Fruit fly (Drosophila melanogaster): ENCODE data around the gene Graf.
A peak's percentile ranks its signal among the peaks of the same experiment; 100 is the strongest.

Graf gene

DNA sequence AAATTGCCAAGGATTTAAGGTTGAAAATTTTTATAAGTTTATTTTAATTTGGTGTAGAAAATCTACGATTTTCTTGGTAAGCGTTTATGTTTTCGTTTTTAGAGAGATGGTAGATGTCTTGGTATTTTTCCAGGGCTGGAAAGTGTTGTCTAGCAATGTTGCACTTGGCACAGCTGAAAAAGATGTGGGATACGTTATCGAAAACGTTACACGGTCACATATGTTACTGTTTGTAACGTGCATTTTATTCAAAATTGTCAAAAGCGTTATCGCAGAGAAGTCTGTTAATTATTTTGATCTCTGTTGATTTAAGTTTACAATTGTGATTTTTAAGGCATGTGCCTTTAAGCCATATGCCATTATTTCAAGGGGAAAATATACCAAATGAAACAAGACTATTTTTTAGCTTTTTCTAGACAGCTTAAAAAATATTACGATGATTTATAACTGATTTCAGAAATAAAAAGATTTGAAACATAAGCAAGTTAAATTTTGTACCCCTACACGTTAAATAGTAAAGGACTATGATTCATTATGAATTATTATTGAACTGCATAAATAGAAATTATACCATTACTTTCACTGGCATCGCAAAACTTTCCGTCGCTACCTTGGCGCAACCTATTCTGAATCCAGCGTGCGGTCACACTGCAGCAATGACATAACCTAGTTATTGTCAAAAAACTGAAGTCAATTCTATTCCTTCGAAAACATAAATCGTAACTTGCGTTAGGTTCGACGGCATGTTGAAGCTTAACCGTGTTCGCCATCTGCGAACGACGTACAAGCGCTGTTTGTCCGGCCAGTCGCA, 25.1 kb upstream of the Graf start, which contains the start of the genes Paf-AHalpha and mRpS30 (continued):
- TF ChIP-seq CG18476 (GFP tag; optimal IDR thresholded peaks at IDR 0.05) (no peak), Doc2 (GFP tag; IDR thresholded peaks at IDR 0.05) (no peak), pfk (GFP tag; optimal IDR thresholded peaks at IDR 0.05) (no peak), Blimp-1 (GFP tag; optimal IDR thresholded peaks at IDR 0.05) (no peak), sens-2 (GFP tag; IDR thresholded peaks at IDR 0.05) (no peak), her (GFP tag; optimal IDR thresholded peaks at IDR 0.05) (no peak), CG13624 (GFP tag; optimal IDR thresholded peaks at IDR 0.05) (no peak), crp (GFP tag; optimal IDR thresholded peaks at IDR 0.05) (peak in 1 of 2 experiments; percentile 78), wdn (GFP tag; IDR thresholded peaks at IDR 0.05) (no peak), pzg (GFP tag; optimal IDR thresholded peaks at IDR 0.05) (peak; percentile 58), CG7987 (GFP tag; optimal IDR thresholded peaks at IDR 0.05) (no peak), CG15011 (GFP tag; optimal IDR thresholded peaks at IDR 0.05) (no peak), CG10543 (GFP tag; optimal IDR thresholded peaks at IDR 0.05) (no peak), CG13424 (tag; optimal IDR thresholded peaks at IDR 0.05) (no peak), lilli (GFP tag; optimal IDR thresholded peaks at IDR 0.05) (peak; percentile 38), ERR (GFP tag; optimal IDR thresholded peaks at IDR 0.05) (no peak), Dad (GFP tag; optimal IDR thresholded peaks at IDR 0.05) (no peak), al (GFP tag; IDR thresholded peaks at IDR 0.05) (no peak), zen2 (GFP tag; IDR thresholded peaks at IDR 0.05; ENCODE audit: partially characterized antibody) (no peak), nau (GFP tag; optimal IDR thresholded peaks at IDR 0.05) (no peak), CG7556 (GFP tag; optimal IDR thresholded peaks at IDR 0.05) (no peak), CG18599 (GFP tag; optimal IDR thresholded peaks at IDR 0.05) (no peak), Xbp1 (GFP tag; optimal IDR thresholded peaks at IDR 0.05) (no peak), YL-1 (GFP tag; optimal IDR thresholded peaks at IDR 0.05) (peak; percentile 52), CG2116 (GFP tag; optimal IDR thresholded peaks at IDR 0.05) (peak; percentile 98), Myb (GFP tag; optimal IDR thresholded peaks at IDR 0.05) (peak; percentile 94), ttk (GFP tag; IDR thresholded peaks at IDR 0.05) (no peak), CrebB (tag; optimal IDR thresholded peaks at IDR 0.05) (no peak), ind (GFP tag; optimal IDR thresholded peaks at IDR 0.05) (no peak), bowl (GFP tag; IDR thresholded peaks at IDR 0.05) (no peak), Awh (GFP tag; IDR thresholded peaks at IDR 0.05) (no peak), odd (GFP tag; optimal IDR thresholded peaks at IDR 0.05) (no peak), schlank (tag; optimal IDR thresholded peaks at IDR 0.05) (no peak), Bteb2 (GFP tag; optimal IDR thresholded peaks at IDR 0.05) (no peak), trh (GFP tag; optimal IDR thresholded peaks at IDR 0.05) (no peak), CG14050 (GFP tag; IDR thresholded peaks at IDR 0.05) (no peak), CG12769 (tag; optimal IDR thresholded peaks at IDR 0.05) (no peak), Hr3 (GFP tag; optimal IDR thresholded peaks at IDR 0.05) (no peak), run (tag; optimal IDR thresholded peaks at IDR 0.05) (no peak), Sox102F (GFP tag; optimal IDR thresholded peaks at IDR 0.05) (no peak), HLH54F (GFP tag; optimal IDR thresholded peaks at IDR 0.05) (no peak), CG2875 (GFP tag; optimal IDR thresholded peaks at IDR 0.05) (no peak), CG14860 (GFP tag; IDR thresholded peaks at IDR 0.05; ENCODE audit: partially characterized antibody) (no peak), dimm (GFP tag; IDR thresholded peaks at IDR 0.05) (no peak), zf30C (GFP tag; optimal IDR thresholded peaks at IDR 0.05) (no peak), CG2120 (GFP tag; optimal IDR thresholded peaks at IDR 0.05) (peak; percentile 35), Camta (GFP tag; optimal IDR thresholded peaks at IDR 0.05) (no peak), D19B (GFP tag; optimal IDR thresholded peaks at IDR 0.05) (no peak), CG1024 (GFP tag; IDR thresholded peaks at IDR 0.05) (no peak), CG4328 (GFP tag; optimal IDR thresholded peaks at IDR 0.05) (no peak)
